Fruit fly (Drosophila melanogaster) whole organism, embryonic: ENCODE data around the gene slp1.

Source experiments
- BtbVII ChIP-seq: fragments of 200-800 bp; sonication (Bioruptor generic); optimal IDR thresholded peaks from 3 replicates; lab custom pipeline; 2017; ENCODE audit warnings: missing biosample characterization, mild to moderate bottlenecking, missing genetic modification characterization
- CG10267 ChIP-seq: fragments of 200-800 bp; sonication (Bioruptor generic); optimal IDR thresholded peaks from 2 replicates; lab custom pipeline; 2018; ENCODE audit warnings: missing biosample characterization, mild to moderate bottlenecking, missing genetic modification characterization, moderate library complexity
- CG10462 ChIP-seq: fragments of 200-800 bp; sonication (Bioruptor generic); optimal IDR thresholded peaks from 2 replicates; lab custom pipeline; 2016; ENCODE audit warnings: missing biosample characterization, missing genetic modification characterization
- CG10979 ChIP-seq: fragments of 200-800 bp; sonication (Bioruptor generic); optimal IDR thresholded peaks from 2 replicates; lab custom pipeline; 2018; ENCODE audit warnings: missing biosample characterization, mild to moderate bottlenecking, missing genetic modification characterization, moderate library complexity
- CG14710 ChIP-seq: fragments of 200-800 bp; sonication (Bioruptor generic); optimal IDR thresholded peaks from 3 replicates; lab custom pipeline; 2019; ENCODE audit warnings: missing biosample characterization, mild to moderate bottlenecking, missing genetic modification characterization, moderate library complexity
- CG15011 ChIP-seq: fragments of 200-800 bp; sonication (Bioruptor generic); optimal IDR thresholded peaks from 3 replicates; lab custom pipeline; 2018; ENCODE audit warnings: missing biosample characterization, mild to moderate bottlenecking, missing genetic modification characterization
- CG15696 ChIP-seq: fragments of 200-800 bp; sonication (Bioruptor generic); optimal IDR thresholded peaks from 2 replicates; lab custom pipeline; 2019; ENCODE audit warnings: missing biosample characterization, mild to moderate bottlenecking, missing genetic modification characterization, moderate library complexity
- CG1603 ChIP-seq: fragments of 200-800 bp; sonication (Bioruptor generic); optimal IDR thresholded peaks from 2 replicates; lab custom pipeline; 2019; ENCODE audit warnings: missing biosample characterization, mild to moderate bottlenecking, missing genetic modification characterization, moderate library complexity
- CG16779 ChIP-seq: fragments of 200-800 bp; sonication (Bioruptor generic); IDR thresholded peaks from 2 replicates; pipeline ENCODE4 v1.3.6; 2022; ENCODE audit warnings: missing biosample characterization, missing genetic modification characterization
- CG16815 ChIP-seq: fragments of 200-800 bp; sonication (Bioruptor generic); optimal IDR thresholded peaks from 3 replicates; lab custom pipeline; 2017; ENCODE audit warnings: missing biosample characterization, mild to moderate bottlenecking, missing genetic modification characterization
- CG17361 ChIP-seq: fragments of 200-800 bp; sonication (Bioruptor generic); IDR thresholded peaks from 3 replicates; pipeline ENCODE4 v1.3.6; 2022; ENCODE audit warnings: missing biosample characterization, missing genetic modification characterization
- CG2129 ChIP-seq: fragments of 200-800 bp; sonication (Bioruptor generic); IDR thresholded peaks from 2 replicates; pipeline ENCODE4 v1.3.6; 2022; ENCODE audit warnings: missing biosample characterization, missing genetic modification characterization; ENCODE audit not compliant: partially characterized antibody
- CG2202 ChIP-seq: fragments of 200-800 bp; sonication (Bioruptor generic); optimal IDR thresholded peaks from 2 replicates; lab custom pipeline; 2018; ENCODE audit warnings: missing biosample characterization, mild to moderate bottlenecking, missing genetic modification characterization
- CG2712 ChIP-seq: fragments of 200-800 bp; optimal IDR thresholded peaks from 3 replicates; lab custom pipeline; 2019; ENCODE audit warnings: missing biosample characterization, mild to moderate bottlenecking, missing genetic modification characterization, moderate library complexity
- CG30431 ChIP-seq: fragments of 200-800 bp; sonication (Bioruptor generic); optimal IDR thresholded peaks from 2 replicates; lab custom pipeline; 2017; ENCODE audit warnings: missing biosample characterization, missing genetic modification characterization
- CG4404 ChIP-seq: fragments of 200-800 bp; sonication (Bioruptor generic); IDR thresholded peaks from 2 replicates; pipeline ENCODE4 v1.3.6; 2022; ENCODE audit warnings: missing biosample characterization, missing genetic modification characterization
- CG4424 ChIP-seq: fragments of 200-800 bp; sonication (Bioruptor generic); optimal IDR thresholded peaks from 3 replicates; lab custom pipeline; 2016; ENCODE audit warnings: missing biosample characterization, missing genetic modification characterization
- CG6765 ChIP-seq: fragments of 200-800 bp; sonication (Bioruptor generic); optimal IDR thresholded peaks from 3 replicates; lab custom pipeline; 2017; ENCODE audit warnings: missing biosample characterization, mild to moderate bottlenecking, missing genetic modification characterization
- CG8478 ChIP-seq: fragments of >200 bp; optimal IDR thresholded peaks from 2 replicates; lab custom pipeline; 2018
- CG9727 ChIP-seq: fragments of 200-800 bp; sonication (Bioruptor generic); optimal IDR thresholded peaks from 3 replicates; lab custom pipeline; 2017; ENCODE audit warnings: missing biosample characterization, mild to moderate bottlenecking, missing genetic modification characterization
- D ChIP-seq, 2 experiments: fragments of 200-800 bp in 1 of 2; fragments of >200 bp in 1 of 2; sonication (Bioruptor generic) in 1 of 2; optimal IDR thresholded peaks; 2 replicates in 1 of 2; 3 replicates in 1 of 2; lab custom pipeline; 2017; ENCODE audit warnings: mild to moderate bottlenecking in 1 of 2, missing biosample characterization in 1 of 2, missing genetic modification characterization in 1 of 2, missing genetic modification reagents in 1 of 2
- Dfd ChIP-seq, 2 experiments: fragments of >200 bp; optimal IDR thresholded peaks; 2 replicates each; lab custom pipeline; 2017; ENCODE audit warnings: missing biosample characterization in 2 of 2, missing genetic modification characterization in 2 of 2
- Hsf ChIP-seq: fragments of 200-800 bp; sonication (Bioruptor generic); optimal IDR thresholded peaks from 3 replicates; lab custom pipeline; 2016; ENCODE audit warnings: missing biosample characterization, missing genetic modification characterization
- NC2β ChIP-seq: fragments of 200-800 bp; sonication (Bioruptor generic); optimal IDR thresholded peaks from 2 replicates; lab custom pipeline; 2016; ENCODE audit warnings: missing biosample characterization, missing genetic modification characterization
- Sry-β ChIP-seq: fragments of 200-800 bp; sonication (Bioruptor generic); optimal IDR thresholded peaks from 2 replicates; lab custom pipeline; 2018; ENCODE audit warnings: missing biosample characterization, mild to moderate bottlenecking, missing genetic modification characterization, moderate library complexity
- Xrp1 ChIP-seq: fragments of 200-800 bp; sonication (Bioruptor generic); IDR thresholded peaks from 2 replicates; pipeline ENCODE4 v1.3.6; 2022; ENCODE audit warnings: missing biosample characterization, missing genetic modification characterization
- ac ChIP-seq: fragments of 200-800 bp; sonication (Bioruptor generic); optimal IDR thresholded peaks from 3 replicates; lab custom pipeline; 2017; ENCODE audit warnings: missing biosample characterization, mild to moderate bottlenecking, missing genetic modification characterization
- az2 ChIP-seq: fragments of 200-800 bp; sonication (Bioruptor generic); optimal IDR thresholded peaks from 3 replicates; lab custom pipeline; 2016; ENCODE audit warnings: missing biosample characterization, missing genetic modification characterization
- bab2 ChIP-seq: fragments of 200-800 bp; sonication (Bioruptor generic); optimal IDR thresholded peaks from 2 replicates; lab custom pipeline; 2016; ENCODE audit warnings: missing biosample characterization, missing genetic modification characterization
- cg ChIP-seq: fragments of 200-800 bp; sonication (Bioruptor generic); optimal IDR thresholded peaks from 3 replicates; lab custom pipeline; 2019; ENCODE audit warnings: missing biosample characterization, mild to moderate bottlenecking, missing genetic modification characterization, moderate library complexity
- chif ChIP-seq, 2 experiments: fragments of 200-800 bp; sonication (Bioruptor generic); optimal IDR thresholded peaks; 3 replicates each; lab custom pipeline; 2016; ENCODE audit warnings: missing biosample characterization in 2 of 2, missing genetic modification characterization in 2 of 2
- chn ChIP-seq: fragments of 200-800 bp; sonication (Bioruptor generic); optimal IDR thresholded peaks from 2 replicates; lab custom pipeline; 2016; ENCODE audit warnings: missing biosample characterization, missing genetic modification characterization
- da ChIP-seq: fragments of 200-800 bp; sonication (Bioruptor generic); optimal IDR thresholded peaks from 2 replicates; lab custom pipeline; 2016; ENCODE audit warnings: missing biosample characterization, missing genetic modification characterization
- dan ChIP-seq: fragments of 200-800 bp; sonication (Bioruptor generic); IDR thresholded peaks from 2 replicates; pipeline ENCODE4 v1.3.6; 2022; ENCODE audit warnings: missing biosample characterization, missing genetic modification characterization
- dmrt11E ChIP-seq: fragments of 200-800 bp; sonication (Bioruptor generic); optimal IDR thresholded peaks from 3 replicates; lab custom pipeline; 2018; ENCODE audit warnings: missing biosample characterization, mild to moderate bottlenecking, missing genetic modification characterization, moderate library complexity
- gem ChIP-seq: fragments of 200-800 bp; sonication (Bioruptor generic); optimal IDR thresholded peaks from 2 replicates; lab custom pipeline; 2019; ENCODE audit warnings: missing biosample characterization, mild to moderate bottlenecking, missing genetic modification characterization, moderate library complexity
- grau ChIP-seq: fragments of 200-800 bp; optimal IDR thresholded peaks from 3 replicates; lab custom pipeline; 2019; ENCODE audit warnings: missing biosample characterization, mild to moderate bottlenecking, missing genetic modification characterization, moderate library complexity
- insv ChIP-seq, 2 experiments: fragments of 200-800 bp; sonication (Bioruptor generic); optimal IDR thresholded peaks; 3 replicates each; lab custom pipeline; 2016 to 2018; ENCODE audit warnings: missing biosample characterization in 2 of 2, missing genetic modification characterization in 2 of 2
- jigr1 ChIP-seq: fragments of 200-800 bp; sonication (Bioruptor generic); IDR thresholded peaks from 3 replicates; pipeline ENCODE4 v1.3.6; 2022; ENCODE audit warnings: missing biosample characterization, missing genetic modification characterization
- jing ChIP-seq: fragments of 200-800 bp; sonication (Bioruptor generic); optimal IDR thresholded peaks from 2 replicates; lab custom pipeline; 2018; ENCODE audit warnings: missing biosample characterization, mild to moderate bottlenecking, missing genetic modification characterization
- lola ChIP-seq, 3 experiments: fragments of >200 bp in 2 of 3; fragments of 200-800 bp in 1 of 3; sonication (Bioruptor generic) in 1 of 3; optimal IDR thresholded peaks; 2 replicates each; lab custom pipeline; 2017 to 2019; ENCODE audit warnings: missing biosample characterization in 3 of 3, missing genetic modification characterization in 3 of 3, mild to moderate bottlenecking in 1 of 3, moderate library complexity in 1 of 3
- nmo ChIP-seq: fragments of 200-800 bp; sonication (Bioruptor generic); optimal IDR thresholded peaks from 2 replicates; lab custom pipeline; 2018; ENCODE audit warnings: missing biosample characterization, mild to moderate bottlenecking, missing genetic modification characterization, moderate library complexity
- pan ChIP-seq, 4 experiments: fragments of >200 bp in 3 of 4; fragments of 200-800 bp in 1 of 4; sonication (Bioruptor generic) in 1 of 4; optimal IDR thresholded peaks in 3 of 4; IDR thresholded peaks in 1 of 4; 2 replicates each; pipeline versions ENCODE4 v1.3.6 to Lab custom; 2017 to 2022; ENCODE audit warnings: missing biosample characterization in 2 of 4, missing genetic modification characterization in 2 of 4, mixed read lengths in 1 of 4
- sens ChIP-seq: fragments of 200-800 bp; sonication (Bioruptor generic); peaks from one replicate; lab custom pipeline; 2016; ENCODE audit warnings: missing biosample characterization, missing genetic modification characterization
- tin ChIP-seq: fragments of 200-800 bp; sonication (Bioruptor generic); optimal IDR thresholded peaks from 3 replicates; lab custom pipeline; 2016; ENCODE audit warnings: missing biosample characterization, missing genetic modification characterization
- twi ChIP-seq: fragments of 200-800 bp; optimal IDR thresholded peaks from 2 replicates; lab custom pipeline; 2019; ENCODE audit warnings: missing biosample characterization, mild to moderate bottlenecking, missing genetic modification characterization, moderate library complexity
- zen ChIP-seq: fragments of 200-800 bp; sonication (Bioruptor generic); optimal IDR thresholded peaks from 3 replicates; lab custom pipeline; 2018; ENCODE audit warnings: missing biosample characterization, mild to moderate bottlenecking, missing genetic modification characterization, moderate library complexity
- zfh1 ChIP-seq: fragments of 200-800 bp; sonication (Bioruptor generic); IDR thresholded peaks from 3 replicates; pipeline ENCODE4 v1.3.6; 2022; ENCODE audit warnings: missing biosample characterization, missing genetic modification characterization

Gene slp1

dm6 chr2L:3818903-3819302 is 6.6 kb upstream of the slp1 start (continued):
- TF ChIP-seq tin (GFP tag; lab: Kevin White, UChicago) (peak; percentile 20), gem (tag; lab: Kevin White, UChicago) (peak; percentile 42), CG16779 (GFP tag; lab: Robert Waterston, UW) (no peak), insv (GFP tag; optimal IDR thresholded peaks at IDR 0.05; lab: Kevin White, UChicago) (no peak), bab2 (GFP tag; lab: Kevin White, UChicago) (peak; percentile 31), CG6765 (GFP tag; lab: Kevin White, UChicago) (no peak), Sry-β (no peak), CG10462 (peak; percentile 14), Dfd (GFP tag; optimal IDR thresholded peaks at IDR 0.05; lab: Kevin White, UChicago) (no peak), CG1603 (tag; lab: Kevin White, UChicago) (peak; percentile 60), zfh1 (GFP tag; lab: Robert Waterston, UW) (peak; percentile 63; the same call in 2 of the 3 replicates), CG16815 (peak; percentile 22), CG17361 (0 out of 3 replicates have a peak, but pooled peaks have one; percentile 26), grau (peak; percentile 13), BtbVII (GFP tag; lab: Kevin White, UChicago) (no peak), CG10979 (peak; percentile 32), CG9727 (GFP tag; lab: Kevin White, UChicago) (peak; percentile 72), nmo (GFP tag; lab: Kevin White, UChicago) (peak; percentile 11), CG2129 (GFP tag; lab: Robert Waterston, UW) (no peak), CG10267 (tag; lab: Kevin White, UChicago) (peak; percentile 33), CG14710 (tag; lab: Kevin White, UChicago) (peak; percentile 40), CG15696 (peak; percentile 80), CG15011 (GFP tag; lab: Kevin White, UChicago) (no peak), dmrt11E (tag; lab: Kevin White, UChicago) (peak; percentile 81), jing (GFP tag; lab: Kevin White, UChicago) (no peak), chif (GFP tag; optimal IDR thresholded peaks at IDR 0.05; lab: Kevin White, UChicago) (peak in 1 of 2 experiments; percentile 70), zen (peak; percentile 74), CG4424 (peak; percentile 15), Xrp1 (peak; percentile 81), cg (peak; percentile 4), twi (tag; lab: Kevin White, UChicago) (peak; percentile 94), chn (GFP tag; lab: Kevin White, UChicago) (peak; percentile 47), CG2202 (tag; lab: Kevin White, UChicago) (peak; percentile 16), jigr1 (GFP tag; lab: Robert Waterston, UW) (no peak), da (GFP tag; lab: Kevin White, UChicago) (no peak), CG4404 (GFP tag; lab: Robert Waterston, UW) (peak; percentile 71), NC2β (GFP tag; lab: Kevin White, UChicago) (peak; percentile 14), Hsf (GFP tag; lab: Kevin White, UChicago) (peak; percentile 19), CG8478 (lab: Kevin White, UChicago) (no peak), dan (GFP tag; lab: Robert Waterston, UW) (peak; percentile 33; the same call in 1 of the 2 replicates), az2 (GFP tag; lab: Kevin White, UChicago) (peak; percentile 17), D (optimal IDR thresholded peaks at IDR 0.05; lab: Kevin White, UChicago) (no peak), D (GFP tag; optimal IDR thresholded peaks at IDR 0.05; lab: Kevin White, UChicago) (peak; percentile 3), ac (GFP tag; lab: Kevin White, UChicago) (peak; percentile 61), lola (GFP tag; optimal IDR thresholded peaks at IDR 0.05; lab: Kevin White, UChicago) (peak in 1 of 3 experiments; percentile 44), sens (peak; percentile 67), pan (optimal IDR thresholded peaks at IDR 0.05; lab: Kevin White, UChicago) (no peak), pan (GFP tag; optimal IDR thresholded peaks at IDR 0.05 in 1 of 2, IDR thresholded peaks at IDR 0.05 in 1 of 2) (peak in 1 of 2 experiments; percentile 19), CG2712 (tag; lab: Kevin White, UChicago) (peak; percentile 60), CG30431 (peak; percentile 24)
